Fruit fly (Drosophila melanogaster) whole organism, embryonic: ENCODE results near the gene CG42810.

ENCODE experiments used
- ATbp ChIP-seq: fragments of 200-800 bp; sonication (Bioruptor generic); optimal IDR thresholded peaks from 2 replicates; lab custom pipeline; 2017; ENCODE audit warnings: missing biosample characterization, mild to moderate bottlenecking, missing genetic modification characterization, missing genetic modification reagents
- Abd-B ChIP-seq: fragments of 200-800 bp; sonication (Bioruptor generic); optimal IDR thresholded peaks from 2 replicates; lab custom pipeline; 2018; ENCODE audit warnings: missing biosample characterization, mild to moderate bottlenecking, missing genetic modification characterization, moderate library complexity
- Atf-2 ChIP-seq: fragments of 200-800 bp; sonication (Bioruptor generic); optimal IDR thresholded peaks from 2 replicates; lab custom pipeline; 2016; ENCODE audit warnings: missing biosample characterization, missing genetic modification characterization
- B-H2 ChIP-seq: fragments of 200-800 bp; sonication (Bioruptor generic); optimal IDR thresholded peaks from 2 replicates; lab custom pipeline; 2018; ENCODE audit warnings: missing biosample characterization, mild to moderate bottlenecking, missing genetic modification characterization
- Blimp-1 ChIP-seq: fragments of 200-800 bp; sonication (Bioruptor generic); optimal IDR thresholded peaks from 3 replicates; lab custom pipeline; 2018; ENCODE audit warnings: missing biosample characterization, missing genetic modification characterization, mild to moderate bottlenecking, moderate library complexity, missing genetic modification reagents
- CG13287 ChIP-seq: fragments of 200-800 bp; sonication (Bioruptor generic); IDR thresholded peaks from 2 replicates; pipeline ENCODE4 v1.3.6; 2022; ENCODE audit warnings: missing biosample characterization, missing genetic modification characterization; ENCODE audit not compliant: partially characterized antibody
- CG14441 ChIP-seq: fragments of 200-800 bp; sonication (Bioruptor generic); IDR thresholded peaks from 2 replicates; pipeline ENCODE4 v1.3.6; 2022; ENCODE audit warnings: missing biosample characterization, missing genetic modification characterization
- CG1647 ChIP-seq: fragments of 200-800 bp; sonication (Bioruptor generic); optimal IDR thresholded peaks from 3 replicates; lab custom pipeline; 2016; ENCODE audit warnings: missing biosample characterization, missing genetic modification characterization
- CG1832 ChIP-seq: fragments of 200-800 bp; sonication (Bioruptor generic); optimal IDR thresholded peaks from 2 replicates; lab custom pipeline; 2017; ENCODE audit warnings: missing biosample characterization, mild to moderate bottlenecking, missing genetic modification characterization, inconsistent platforms
- CG2120 ChIP-seq: fragments of 200-800 bp; sonication (Bioruptor generic); optimal IDR thresholded peaks from 3 replicates; lab custom pipeline; 2016; ENCODE audit warnings: missing biosample characterization, missing genetic modification characterization
- CG2712 ChIP-seq: fragments of 200-800 bp; optimal IDR thresholded peaks from 3 replicates; lab custom pipeline; 2019; ENCODE audit warnings: missing biosample characterization, mild to moderate bottlenecking, missing genetic modification characterization, moderate library complexity
- CG34376 ChIP-seq: fragments of 200-800 bp; sonication (Bioruptor generic); optimal IDR thresholded peaks from 2 replicates; lab custom pipeline; 2018; ENCODE audit warnings: missing biosample characterization, mild to moderate bottlenecking, missing genetic modification characterization
- CG5953 ChIP-seq: fragments of 200-800 bp; sonication (Bioruptor generic); IDR thresholded peaks from 2 replicates; pipeline ENCODE4 v1.3.6; 2022; ENCODE audit warnings: missing biosample characterization, missing genetic modification characterization
- CG6654 ChIP-seq: fragments of 200-800 bp; sonication (Bioruptor generic); optimal IDR thresholded peaks from 2 replicates; lab custom pipeline; 2017; ENCODE audit warnings: missing biosample characterization, mild to moderate bottlenecking, missing genetic modification characterization
- CG8388 ChIP-seq: fragments of 200-800 bp; sonication (Bioruptor generic); optimal IDR thresholded peaks from 2 replicates; lab custom pipeline; 2019; ENCODE audit warnings: missing biosample characterization, mild to moderate bottlenecking, missing genetic modification characterization, moderate library complexity
- CG9932 ChIP-seq: fragments of 200-800 bp; sonication (Bioruptor generic); IDR thresholded peaks from 2 replicates; pipeline ENCODE4 v1.3.6; 2022; ENCODE audit warnings: missing biosample characterization, missing genetic modification characterization
- Dip2 ChIP-seq: fragments of 200-800 bp; sonication (Bioruptor generic); IDR thresholded peaks from 2 replicates; pipeline ENCODE4 v1.3.6; 2022; ENCODE audit warnings: missing biosample characterization, missing genetic modification characterization
- Dip3 ChIP-seq: fragments of 200-800 bp; sonication (Bioruptor generic); optimal IDR thresholded peaks from 3 replicates; lab custom pipeline; 2016; ENCODE audit warnings: missing biosample characterization, missing genetic modification characterization
- Doc2 ChIP-seq: fragments of 200-800 bp; sonication (Bioruptor generic); IDR thresholded peaks from 2 replicates; pipeline ENCODE4 v1.3.6; 2022; ENCODE audit warnings: missing biosample characterization, missing genetic modification characterization
- Drgx ChIP-seq: fragments of 200-800 bp; sonication (Bioruptor generic); IDR thresholded peaks from 2 replicates; pipeline ENCODE4 v1.3.6; 2022; ENCODE audit warnings: missing biosample characterization, missing genetic modification characterization
- Ets65A ChIP-seq: fragments of 200-800 bp; sonication (Bioruptor generic); peaks from one replicate; lab custom pipeline; 2016; ENCODE audit warnings: missing biosample characterization, missing genetic modification characterization
- GATAe ChIP-seq: fragments of 200-800 bp; sonication (Bioruptor generic); conservative IDR thresholded peaks from 2 replicates; pipeline ENCODE4 v1.3.6; 2022; ENCODE audit warnings: missing biosample characterization, missing genetic modification characterization
- H15 ChIP-seq: fragments of 200-800 bp; sonication (Bioruptor generic); IDR thresholded peaks from 3 replicates; pipeline ENCODE4 v1.3.6; 2022; ENCODE audit warnings: missing biosample characterization, missing genetic modification characterization
- Hmx ChIP-seq: fragments of 200-800 bp; sonication (Bioruptor generic); optimal IDR thresholded peaks from 2 replicates; lab custom pipeline; 2016; ENCODE audit warnings: missing biosample characterization, missing genetic modification characterization
- Hr78 ChIP-seq, 2 experiments: fragments of 200-800 bp in 1 of 2; fragments of >200 bp in 1 of 2; sonication (Bioruptor generic) in 1 of 2; optimal IDR thresholded peaks; 2 replicates each; lab custom pipeline; 2017 to 2019; ENCODE audit warnings: missing biosample characterization in 2 of 2, missing genetic modification characterization in 2 of 2, mild to moderate bottlenecking in 1 of 2, moderate library complexity in 1 of 2
- MESR4 ChIP-seq: fragments of 200-800 bp; sonication (Bioruptor generic); optimal IDR thresholded peaks from 2 replicates; lab custom pipeline; 2018; ENCODE audit warnings: missing biosample characterization, mild to moderate bottlenecking, missing genetic modification characterization, moderate library complexity
- Rfx ChIP-seq: fragments of 200-800 bp; sonication (Bioruptor generic); IDR thresholded peaks from 2 replicates; pipeline ENCODE4 v1.3.6; 2022; ENCODE audit warnings: missing biosample characterization, missing genetic modification characterization
- abd-A ChIP-seq: fragments of 200-800 bp; sonication (Bioruptor generic); optimal IDR thresholded peaks from 3 replicates; lab custom pipeline; 2019; ENCODE audit warnings: missing biosample characterization, mild to moderate bottlenecking, missing genetic modification characterization, moderate library complexity
- cwo ChIP-seq: fragments of 200-800 bp; sonication (Bioruptor generic); optimal IDR thresholded peaks from 3 replicates; lab custom pipeline; 2017; ENCODE audit warnings: missing biosample characterization, missing genetic modification characterization, mild to moderate bottlenecking, moderate library complexity, missing genetic modification reagents
- dimm ChIP-seq: fragments of 200-800 bp; sonication (Bioruptor generic); IDR thresholded peaks from 2 replicates; pipeline ENCODE4 v1.3.6; 2022; ENCODE audit warnings: missing biosample characterization, missing genetic modification characterization
- dpn ChIP-seq, 2 experiments: fragments of 200-800 bp; sonication (Bioruptor generic); optimal IDR thresholded peaks; 3 replicates each; lab custom pipeline; 2016; ENCODE audit warnings: missing biosample characterization in 2 of 2, missing genetic modification characterization in 2 of 2
- exex ChIP-seq: fragments of 200-800 bp; sonication (Bioruptor generic); optimal IDR thresholded peaks from 4 replicates; lab custom pipeline; 2018; ENCODE audit warnings: missing biosample characterization, mild to moderate bottlenecking, missing genetic modification characterization, moderate library complexity
- grn ChIP-seq: fragments of 200-800 bp; sonication (Bioruptor generic); optimal IDR thresholded peaks from 3 replicates; lab custom pipeline; 2017; ENCODE audit warnings: missing biosample characterization, missing genetic modification characterization
- gsb ChIP-seq: fragments of 200-800 bp; sonication (Bioruptor generic); IDR thresholded peaks from 2 replicates; pipeline ENCODE4 v1.3.6; 2022; ENCODE audit warnings: missing biosample characterization, missing genetic modification characterization
- jing ChIP-seq: fragments of 200-800 bp; sonication (Bioruptor generic); optimal IDR thresholded peaks from 2 replicates; lab custom pipeline; 2018; ENCODE audit warnings: missing biosample characterization, mild to moderate bottlenecking, missing genetic modification characterization
- lab ChIP-seq: fragments of 200-800 bp; sonication (Bioruptor generic); optimal IDR thresholded peaks from 3 replicates; lab custom pipeline; 2017; ENCODE audit warnings: missing biosample characterization, missing genetic modification characterization, mild to moderate bottlenecking, moderate library complexity, missing genetic modification reagents
- pan ChIP-seq, 4 experiments: fragments of >200 bp in 3 of 4; fragments of 200-800 bp in 1 of 4; sonication (Bioruptor generic) in 1 of 4; optimal IDR thresholded peaks in 3 of 4; IDR thresholded peaks in 1 of 4; 2 replicates each; pipeline versions ENCODE4 v1.3.6 to Lab custom; 2017 to 2022; ENCODE audit warnings: missing biosample characterization in 2 of 4, missing genetic modification characterization in 2 of 4, mixed read lengths in 1 of 4
- sens ChIP-seq: fragments of 200-800 bp; sonication (Bioruptor generic); peaks from one replicate; lab custom pipeline; 2016; ENCODE audit warnings: missing biosample characterization, missing genetic modification characterization
- sim ChIP-seq: fragments of 200-800 bp; sonication (Bioruptor generic); IDR thresholded peaks from 2 replicates; pipeline ENCODE4 v1.3.6; 2022; ENCODE audit warnings: missing biosample characterization, missing genetic modification characterization
- sug ChIP-seq: fragments of 200-800 bp; optimal IDR thresholded peaks from 2 replicates; lab custom pipeline; 2019; ENCODE audit warnings: missing biosample characterization, mild to moderate bottlenecking, missing genetic modification characterization, moderate library complexity
- zen2 ChIP-seq: fragments of 200-800 bp; sonication (Bioruptor generic); IDR thresholded peaks from 3 replicates; pipeline ENCODE4 v1.3.6; 2022; ENCODE audit warnings: missing biosample characterization, missing genetic modification characterization; ENCODE audit not compliant: partially characterized antibody
- zfh1 ChIP-seq: fragments of 200-800 bp; sonication (Bioruptor generic); IDR thresholded peaks from 3 replicates; pipeline ENCODE4 v1.3.6; 2022; ENCODE audit warnings: missing biosample characterization, missing genetic modification characterization

Gene CG42810

DNA sequence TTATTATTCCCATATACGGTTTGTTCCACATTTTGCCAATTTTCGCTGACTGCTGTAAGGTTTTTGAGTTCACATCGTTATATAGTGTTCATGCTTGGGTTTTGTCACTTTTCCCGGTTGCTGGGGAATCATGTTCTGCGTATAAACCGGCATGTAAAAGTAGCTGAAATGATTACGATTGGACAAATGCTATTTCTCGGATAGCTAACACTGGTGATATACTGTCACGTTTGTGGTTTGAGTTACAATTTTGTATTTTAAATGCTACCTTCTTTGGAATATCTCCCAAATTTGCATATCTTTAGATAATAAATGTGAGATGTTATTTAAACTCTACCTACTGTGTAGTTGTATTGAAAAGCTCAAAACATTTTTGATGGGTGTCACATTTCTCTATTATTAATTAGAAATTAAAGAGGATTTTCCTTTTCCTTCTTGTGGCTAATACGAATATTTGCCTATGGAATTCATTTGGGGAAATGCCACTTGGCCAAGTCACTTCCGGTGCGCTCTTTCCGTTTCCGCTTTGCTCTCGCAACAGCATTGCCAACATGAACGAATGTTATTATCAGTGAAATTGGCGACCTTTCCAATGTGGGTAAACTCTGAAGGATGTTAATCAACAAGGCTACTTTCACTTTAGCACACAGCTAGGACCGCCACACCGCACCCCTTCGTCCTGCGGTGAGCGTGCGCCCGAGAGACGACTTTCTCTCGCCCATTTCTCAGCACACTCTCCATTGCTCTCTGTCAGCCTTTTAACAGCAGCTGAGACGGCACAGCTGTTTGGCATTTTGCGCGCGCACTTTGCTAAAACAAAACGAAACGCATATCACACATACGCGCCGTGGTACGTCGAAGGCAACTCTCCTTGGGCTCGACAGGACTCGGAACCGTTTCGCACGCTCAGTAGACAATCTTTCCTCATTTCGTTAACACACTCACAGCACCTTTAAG lies 44.7 kb upstream of the CG42810 start, which contains the start of the genes CG16956, CG42784 and CG43850 (continued):
- peak; percentile 23 for TF ChIP-seq CG13287 (GFP tag; lab: Robert Waterston, UW)
- TF ChIP-seq zfh1, result no peak
- peak; percentile 85 for TF ChIP-seq B-H2 (GFP tag; lab: Kevin White, UChicago)
- no peak for TF ChIP-seq Atf-2 (GFP tag; lab: Kevin White, UChicago)
- TF ChIP-seq CG1832 (GFP tag; lab: Kevin White, UChicago), result no peak
- TF ChIP-seq CG2712, result no peak
- no peak for TF ChIP-seq GATAe (GFP tag; lab: Robert Waterston, UW)
- TF ChIP-seq abd-A (tag; lab: Kevin White, UChicago), result no peak
- peak; percentile 13 for TF ChIP-seq CG8388 (GFP tag; lab: Kevin White, UChicago)
- no peak for TF ChIP-seq Blimp-1 (GFP tag; lab: Kevin White, UChicago)

DNA sequence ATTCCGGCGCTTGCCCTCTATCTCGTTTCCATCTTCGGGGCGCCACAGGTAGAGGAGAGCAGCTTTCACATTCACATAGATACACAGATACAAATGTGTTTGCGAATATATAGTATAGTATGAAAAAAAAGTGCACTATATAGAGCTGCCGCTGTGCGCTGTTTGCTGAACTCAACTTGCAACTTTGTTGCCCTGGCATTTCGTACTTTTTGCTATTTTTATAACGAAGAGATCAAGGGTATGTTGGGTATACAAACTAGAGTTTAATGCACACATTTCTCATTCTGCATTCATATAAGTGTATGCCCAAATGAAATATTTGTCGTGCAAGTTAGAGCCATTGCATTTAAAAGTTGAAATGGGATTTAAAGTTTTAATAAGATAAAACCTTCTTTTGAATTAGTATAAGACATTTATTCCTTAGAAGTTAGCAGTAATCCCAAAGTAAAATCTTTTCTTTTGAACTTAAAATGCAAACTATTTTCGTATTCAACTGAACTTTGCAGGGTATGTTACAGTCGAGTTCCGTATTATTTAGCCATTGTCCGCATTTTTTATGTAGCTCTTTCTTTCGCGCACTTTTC lies 28.5 kb upstream of the CG42810 start:
- TF ChIP-seq MESR4 (GFP tag; lab: Kevin White, UChicago), result no peak
- TF ChIP-seq Drgx, result peak; percentile 30; the same call in 1 of the 2 replicates

- TF ChIP-seq Abd-B (GFP tag; lab: Kevin White, UChicago) (no peak), CG6654 (GFP tag; lab: Kevin White, UChicago) (no peak), dimm (GFP tag; lab: Robert Waterston, UW) (no peak), lab (GFP tag; lab: Kevin White, UChicago) (peak; percentile 42), Doc2 (GFP tag; lab: Robert Waterston, UW) (no peak), sim (GFP tag; lab: Robert Waterston, UW) (no peak), Hr78 (GFP tag; optimal IDR thresholded peaks at IDR 0.05; lab: Kevin White, UChicago) (peak in 1 of 2 experiments; percentile 78), sug (tag; lab: Kevin White, UChicago) (peak; percentile 81), grn (GFP tag; lab: Kevin White, UChicago) (peak; percentile 74), ATbp (GFP tag; lab: Kevin White, UChicago) (no peak), Dip2 (GFP tag; lab: Robert Waterston, UW) (no peak), H15 (GFP tag; lab: Robert Waterston, UW) (no peak), Hmx (GFP tag; lab: Kevin White, UChicago) (no peak), dpn (GFP tag; optimal IDR thresholded peaks at IDR 0.05; lab: Kevin White, UChicago) (no peak), cwo (GFP tag; lab: Kevin White, UChicago) (peak; percentile 78), CG34376 (GFP tag; lab: Kevin White, UChicago) (peak; percentile 76), Rfx (no peak), gsb (GFP tag; lab: Robert Waterston, UW) (no peak), CG9932 (GFP tag; lab: Robert Waterston, UW) (no peak), Dip3 (GFP tag; lab: Kevin White, UChicago) (peak; percentile 9), sens (GFP tag; lab: Kevin White, UChicago) (peak; percentile 34), CG2120 (peak; percentile 20), CG1647 (GFP tag; lab: Kevin White, UChicago) (no peak), jing (no peak), zen2 (GFP tag; lab: Robert Waterston, UW) (no peak), exex (tag; lab: Kevin White, UChicago) (peak; percentile 70), pan (optimal IDR thresholded peaks at IDR 0.05; lab: Kevin White, UChicago) (no peak), pan (GFP tag; optimal IDR thresholded peaks at IDR 0.05 in 1 of 2, IDR thresholded peaks at IDR 0.05 in 1 of 2) (no peak), Ets65A (GFP tag; lab: Kevin White, UChicago) (no peak), CG5953 (GFP tag; lab: Robert Waterston, UW) (no peak), CG14441 (no peak), GATAe (GFP tag; lab: Robert Waterston, UW) (peak; percentile 46)
These were observed 24.5 kb upstream of the CG42810 start, which contains the start of gene Tehao for dm6 chr2L:13434795-13435634. Tehao (plus strand) TSS chr2L:13435622.
